Worm (Caenorhabditis elegans): ENCODE data around the gene F44E5.4.
A peak's percentile ranks its signal among the peaks of the same experiment; 100 is the strongest.

The F44E5.4 gene

ce11 chrII:11732513-11732912 lies 26.6 kb downstream of the F44E5.4 start, which contains the start of gene F13D12.8:
Gene F13D12.8 (minus strand): TSS chrII:11732594.
- no peak for TF ChIP-seq F13H6.1 (tag; optimal IDR thresholded peaks at IDR 0.05)
- TF ChIP-seq ceh-31 (tag; optimal IDR thresholded peaks at IDR 0.05), result no peak
- TF ChIP-seq fkh-10 (GFP tag; optimal IDR thresholded peaks at IDR 0.05), result no peak
- TF ChIP-seq unc-3 (GFP tag; conservative IDR thresholded peaks at IDR 0.05), result no peak
- TF ChIP-seq unc-3 (tag; optimal IDR thresholded peaks at IDR 0.05), result no peak
- TF ChIP-seq pat-9 (tag; optimal IDR thresholded peaks at IDR 0.05), result no peak
- no peak for TF ChIP-seq sox-2 (GFP tag; IDR thresholded peaks at IDR 0.05)

- TF ChIP-seq Y22D7AL.16 (tag; optimal IDR thresholded peaks at IDR 0.05) (no peak), tbx-7 (tag; optimal IDR thresholded peaks at IDR 0.05) (no peak), lim-6 (tag; optimal IDR thresholded peaks at IDR 0.05) (no peak), nhr-232 (tag; optimal IDR thresholded peaks at IDR 0.05) (no peak), unc-3 (GFP tag; conservative IDR thresholded peaks at IDR 0.05) (no peak), unc-3 (tag; optimal IDR thresholded peaks at IDR 0.05) (no peak), elt-2 (tag; optimal IDR thresholded peaks at IDR 0.05) (peak; percentile 62)
These were observed 27.9 kb downstream of the F44E5.4 start for ce11 chrII:11731174-11731724.

ce11 chrII:11729757-11730535 lies 29.2 kb downstream of the F44E5.4 start:
- TF ChIP-seq unc-86 (tag; optimal IDR thresholded peaks at IDR 0.05), result no peak
- no peak for TF ChIP-seq ceh-9 (tag; optimal IDR thresholded peaks at IDR 0.05)
- no peak for TF ChIP-seq fkh-10 (GFP tag; optimal IDR thresholded peaks at IDR 0.05)
- TF ChIP-seq ceh-2 (tag; optimal IDR thresholded peaks at IDR 0.05), result no peak

- TF ChIP-seq tbx-2 (tag; optimal IDR thresholded peaks at IDR 0.05) (peak; percentile 20), madf-2 (tag; optimal IDR thresholded peaks at IDR 0.05) (no peak), ref-2 (tag; optimal IDR thresholded peaks at IDR 0.05) (no peak), K09A11.1 (tag; optimal IDR thresholded peaks at IDR 0.05; ENCODE audit: insufficient read depth) (no peak), nfya-1 (tag; optimal IDR thresholded peaks at IDR 0.05) (peak; percentile 20), hlh-30 (tag; optimal IDR thresholded peaks at IDR 0.05; ENCODE audit: insufficient read depth) (peak; percentile 73), ahr-1 (tag; optimal IDR thresholded peaks at IDR 0.05) (no peak)
These were observed 30.5 kb downstream of the F44E5.4 start, which contains the start of gene alh-8 for ce11 chrII:11728545-11729105. Gene alh-8 (plus strand): TSS chrII:11729055.

- no peak for TF ChIP-seq ceh-48 (tag; optimal IDR thresholded peaks at IDR 0.05)
- TF ChIP-seq ceh-14 (tag; optimal IDR thresholded peaks at IDR 0.05), result no peak
- no peak for TF ChIP-seq hlh-6 (tag; optimal IDR thresholded peaks at IDR 0.05)
- TF ChIP-seq pax-1 (tag; optimal IDR thresholded peaks at IDR 0.05), result no peak
- no peak for TF ChIP-seq ceh-18 (tag; optimal IDR thresholded peaks at IDR 0.05)
- TF ChIP-seq unc-55 (GFP tag; optimal IDR thresholded peaks at IDR 0.05), result no peak
- TF ChIP-seq syd-9 (tag; optimal IDR thresholded peaks at IDR 0.05), result no peak
- no peak for TF ChIP-seq elt-2 (tag; optimal IDR thresholded peaks at IDR 0.05)
- no peak for TF ChIP-seq ceh-2 (tag; optimal IDR thresholded peaks at IDR 0.05)
- TF ChIP-seq ref-2 (tag; optimal IDR thresholded peaks at IDR 0.05), result no peak
- TF ChIP-seq fkh-6 (tag; optimal IDR thresholded peaks at IDR 0.05), result no peak
These were observed 31.7 kb downstream of the F44E5.4 start for ce11 chrII:11727438-11727837.
